Fruit fly (Drosophila melanogaster) whole organism, prepupa: ENCODE measurements around the gene CG10700.

Experiments used
- CG6854 ChIP-seq: fragments of 200-800 bp; sonication (Bioruptor generic); optimal IDR thresholded peaks from 2 replicates; lab custom pipeline; 2017; ENCODE audit warnings: missing biosample characterization, mild to moderate bottlenecking, missing genetic modification characterization
- Ets96B ChIP-seq: fragments of 200-800 bp; optimal IDR thresholded peaks from 2 replicates; lab custom pipeline; 2019; ENCODE audit warnings: missing biosample characterization, mild to moderate bottlenecking, missing genetic modification characterization, moderate library complexity
- Hr38 ChIP-seq: sonication (Bioruptor generic); optimal IDR thresholded peaks from 2 replicates; lab custom pipeline; 2016; ENCODE audit warnings: missing biosample characterization, missing genetic modification characterization
- Lpt ChIP-seq: fragments of 200-800 bp; sonication (Bioruptor generic); optimal IDR thresholded peaks from 3 replicates; lab custom pipeline; 2016; ENCODE audit warnings: missing biosample characterization, missing genetic modification characterization
- OdsH ChIP-seq: fragments of 200-800 bp; sonication (Bioruptor generic); optimal IDR thresholded peaks from 3 replicates; lab custom pipeline; 2016; ENCODE audit warnings: missing biosample characterization, missing genetic modification characterization
- Sox102F ChIP-seq: fragments of 200-800 bp; sonication (Bioruptor generic); optimal IDR thresholded peaks from 2 replicates; lab custom pipeline; 2016; ENCODE audit warnings: missing biosample characterization, mild to moderate bottlenecking, missing genetic modification characterization
- fd85E ChIP-seq: fragments of 200-800 bp; sonication (Bioruptor generic); optimal IDR thresholded peaks from 3 replicates; lab custom pipeline; 2016; ENCODE audit warnings: missing biosample characterization, missing genetic modification characterization
- lz ChIP-seq: fragments of 200-800 bp; sonication (Bioruptor generic); optimal IDR thresholded peaks from 3 replicates; lab custom pipeline; 2016; ENCODE audit warnings: missing biosample characterization, missing genetic modification characterization

DNA sequence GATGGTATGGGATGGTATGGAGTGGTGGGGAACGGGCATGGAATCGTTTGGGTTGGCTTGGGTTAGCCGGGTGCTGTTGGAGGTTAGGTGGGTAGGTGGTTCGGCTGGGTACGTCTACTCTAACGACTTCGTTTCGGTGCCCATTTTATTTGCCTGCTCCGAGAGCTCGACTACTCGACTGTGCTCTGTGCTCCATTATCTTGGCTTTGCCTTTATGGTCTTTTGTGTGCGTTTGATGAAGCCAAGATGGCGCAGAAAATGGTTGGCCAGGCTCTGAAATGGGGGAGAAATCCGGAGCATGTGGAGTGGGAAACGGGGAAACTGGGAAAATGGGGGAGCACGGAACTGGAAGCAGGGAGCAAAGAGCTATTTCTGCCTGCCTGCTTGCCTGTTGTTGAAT, 15.0 kb upstream of the CG10700 start:
- TF ChIP-seq OdsH (GFP tag; lab: Kevin White, UChicago) (no peak), CG6854 (no peak), Ets96B (tag; lab: Kevin White, UChicago) (no peak), fd85E (GFP tag; lab: Kevin White, UChicago) (no peak), Hr38 (GFP tag; lab: Kevin White, UChicago) (no peak), lz (GFP tag; lab: Kevin White, UChicago) (no peak), Sox102F (GFP tag; lab: Kevin White, UChicago) (no peak), Lpt (GFP tag; lab: Kevin White, UChicago) (no peak)
